Fruit fly (Drosophila melanogaster): ENCODE data around the gene CG15535.

CG15535 gene

DNA sequence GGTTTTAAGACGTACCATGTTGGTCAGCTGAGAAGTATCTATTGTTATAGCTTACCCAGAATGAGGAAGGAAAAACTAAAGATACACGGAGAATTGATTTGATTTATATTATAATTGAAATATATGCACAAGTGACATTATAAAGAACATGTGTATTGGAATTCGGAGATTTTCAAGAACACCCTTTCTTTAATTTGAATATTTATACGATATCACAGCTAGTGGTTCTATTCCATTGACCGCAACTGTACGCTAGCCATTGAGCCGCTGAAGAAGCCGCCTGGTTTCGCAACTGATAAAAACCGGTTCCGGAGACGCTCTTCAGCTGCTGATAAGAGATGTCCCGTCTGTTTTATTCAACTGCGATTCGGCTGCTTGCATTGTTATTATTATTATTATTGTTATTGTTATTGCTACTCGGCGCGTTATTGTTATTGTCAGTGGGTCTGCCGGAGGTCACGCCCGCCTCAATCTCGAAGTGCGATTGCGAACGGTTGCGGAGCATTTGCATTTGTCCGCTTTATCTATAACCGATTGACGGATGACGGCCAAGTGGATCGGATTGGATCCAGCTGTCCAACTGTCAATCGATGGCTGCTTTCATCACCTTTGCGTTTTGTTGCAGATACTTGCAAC is 38.0 kb upstream of the CG15535 start (continued):
- TF ChIP-seq cyc (GFP tag; optimal IDR thresholded peaks at IDR 0.05), result peak; percentile 6
- peak; percentile 16 for TF ChIP-seq fd59A (GFP tag; optimal IDR thresholded peaks at IDR 0.05)
- TF ChIP-seq Ets96B (tag; optimal IDR thresholded peaks at IDR 0.05), result peak; percentile 53
- peak; percentile 54; the same call in 1 of the 3 replicates for TF ChIP-seq CG8119 (GFP tag; IDR thresholded peaks at IDR 0.05)
- TF ChIP-seq Sox14 (GFP tag; optimal IDR thresholded peaks at IDR 0.05), result peak; percentile 48
- TF ChIP-seq pdm3 (GFP tag; optimal IDR thresholded peaks at IDR 0.05), result peak; percentile 58
- peak; percentile 24 for TF ChIP-seq lz (GFP tag; optimal IDR thresholded peaks at IDR 0.05)
- TF ChIP-seq CG1621 (tag; optimal IDR thresholded peaks at IDR 0.05), result peak; percentile 46
- peak; percentile 18 for TF ChIP-seq CG16779 (tag; optimal IDR thresholded peaks at IDR 0.05)
- TF ChIP-seq Sox15 (GFP tag; optimal IDR thresholded peaks at IDR 0.05), result peak; percentile 22
- peak; percentile 62 for TF ChIP-seq achi (GFP tag; optimal IDR thresholded peaks at IDR 0.05)
- TF ChIP-seq CG6808 (GFP tag; optimal IDR thresholded peaks at IDR 0.05), result peak; percentile 65
- TF ChIP-seq CG15336 (GFP tag; IDR thresholded peaks at IDR 0.05), result peak; percentile 67
- peak; percentile 71 for TF ChIP-seq CG6163 (GFP tag; IDR thresholded peaks at IDR 0.05)
- peak in 1 of 2 experiments; percentile 29 for TF ChIP-seq salr (GFP tag; optimal IDR thresholded peaks at IDR 0.05)
- TF ChIP-seq dsx (GFP tag; optimal IDR thresholded peaks at IDR 0.05; ENCODE audit: poor library complexity, severe bottlenecking), result peak; percentile 52
- peak; percentile 43 for TF ChIP-seq spab (GFP tag; optimal IDR thresholded peaks at IDR 0.05)
- TF ChIP-seq net (GFP tag; optimal IDR thresholded peaks at IDR 0.05), result peak; percentile 36
- TF ChIP-seq CG7368 (GFP tag; optimal IDR thresholded peaks at IDR 0.05), result peak; percentile 24
- TF ChIP-seq CG3919 (GFP tag; optimal IDR thresholded peaks at IDR 0.05), result peak; percentile 49
- peak; percentile 54 for TF ChIP-seq Hr4 (GFP tag; optimal IDR thresholded peaks at IDR 0.05)
- TF ChIP-seq Lpt (GFP tag; optimal IDR thresholded peaks at IDR 0.05), result peak; percentile 45

DNA sequence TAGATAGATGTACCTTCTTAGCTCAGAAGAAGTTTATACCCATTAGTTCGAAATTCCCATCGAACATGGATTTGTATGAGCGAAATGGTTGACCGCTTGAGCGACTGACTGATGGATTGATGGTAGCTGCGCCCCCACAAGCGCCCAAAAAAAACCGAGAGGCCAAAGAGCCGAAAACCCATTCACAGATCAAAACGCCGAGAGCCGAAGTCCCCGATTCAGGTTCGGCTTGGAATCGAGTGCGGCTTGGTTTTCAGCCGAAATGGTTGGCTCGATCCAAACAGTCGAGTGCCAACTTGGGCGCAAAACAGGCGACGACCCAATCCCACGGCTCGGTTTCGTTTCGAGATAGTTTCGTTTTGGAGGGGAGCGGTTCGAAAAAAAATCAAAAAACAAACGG is 36.5 kb upstream of the CG15535 start:
- TF ChIP-seq CG6854 (GFP tag; optimal IDR thresholded peaks at IDR 0.05), result peak; percentile 21
- TF ChIP-seq CG6163 (GFP tag; IDR thresholded peaks at IDR 0.05), result peak; percentile 41; the same call in 1 of the 3 replicates
- TF ChIP-seq CG31627 (GFP tag; optimal IDR thresholded peaks at IDR 0.05), result no peak
- peak; percentile 26 for TF ChIP-seq Eip78C (GFP tag)
- no peak for TF ChIP-seq lz (GFP tag; optimal IDR thresholded peaks at IDR 0.05)
- TF ChIP-seq eg (GFP tag; IDR thresholded peaks at IDR 0.05), result peak; percentile 10; the same call in 1 of the 3 replicates
- TF ChIP-seq fd85E (GFP tag; optimal IDR thresholded peaks at IDR 0.05), result no peak
- peak; percentile 50 for TF ChIP-seq svp (GFP tag)
- peak; percentile 18; the same call in 1 of the 2 replicates for TF ChIP-seq CG15336 (GFP tag; IDR thresholded peaks at IDR 0.05)
- no peak for TF ChIP-seq ss (GFP tag; optimal IDR thresholded peaks at IDR 0.05)
- TF ChIP-seq Sox14 (GFP tag; optimal IDR thresholded peaks at IDR 0.05), result no peak

DNA sequence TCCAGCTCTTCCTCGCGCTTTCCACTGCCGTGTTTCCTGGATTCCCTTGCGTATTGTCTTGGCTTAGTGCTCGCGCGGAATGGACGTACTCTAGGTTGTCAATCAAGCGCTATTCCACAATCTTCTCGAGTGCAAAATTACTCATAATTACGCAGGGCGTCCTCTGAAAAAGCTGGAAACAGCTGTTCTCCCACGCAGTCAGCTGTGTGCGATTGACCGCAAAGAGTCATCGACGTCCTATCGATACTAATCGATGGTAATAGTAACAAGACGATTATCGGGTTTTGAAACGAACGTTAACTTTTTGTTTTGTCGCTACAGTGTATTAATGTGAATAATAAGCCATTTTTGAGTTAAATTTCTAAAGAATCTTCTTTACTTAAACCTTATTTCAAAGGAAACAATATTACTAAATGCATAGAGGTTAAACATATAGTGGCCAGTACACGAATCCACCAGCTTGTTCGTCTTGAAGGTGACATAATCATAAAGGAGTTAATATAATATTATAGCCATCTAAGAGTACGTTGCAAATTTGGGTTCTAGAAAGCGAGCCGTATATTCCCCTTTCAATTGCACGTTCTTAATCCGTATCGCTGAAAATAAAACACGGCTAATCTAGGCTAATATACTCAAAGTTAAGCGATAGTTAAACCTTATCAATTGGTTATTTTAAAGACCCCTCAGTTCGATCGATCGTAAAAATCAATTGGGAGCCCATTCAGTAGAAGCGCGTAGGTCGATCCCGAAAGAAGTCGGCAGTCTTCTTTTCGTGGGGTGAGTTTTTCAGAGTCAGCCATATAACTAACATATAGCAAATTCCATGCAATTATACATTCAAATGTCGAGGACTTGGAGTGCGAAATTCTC is 35.6 kb upstream of the CG15535 start, which contains the start of the genes CG2224 and CDase:
CG2224 (minus strand) TSS at position 235 of the 870 bp plus-strand sequence.
CDase (plus strand) TSS at position 456 of the 870 bp plus-strand sequence.
- no peak for TF ChIP-seq Hr38 (GFP tag; optimal IDR thresholded peaks at IDR 0.05)
- no peak for TF ChIP-seq CG6792 (GFP tag; optimal IDR thresholded peaks at IDR 0.05)
- TF ChIP-seq Eip78C (GFP tag), result peak; percentile 8

DNA sequence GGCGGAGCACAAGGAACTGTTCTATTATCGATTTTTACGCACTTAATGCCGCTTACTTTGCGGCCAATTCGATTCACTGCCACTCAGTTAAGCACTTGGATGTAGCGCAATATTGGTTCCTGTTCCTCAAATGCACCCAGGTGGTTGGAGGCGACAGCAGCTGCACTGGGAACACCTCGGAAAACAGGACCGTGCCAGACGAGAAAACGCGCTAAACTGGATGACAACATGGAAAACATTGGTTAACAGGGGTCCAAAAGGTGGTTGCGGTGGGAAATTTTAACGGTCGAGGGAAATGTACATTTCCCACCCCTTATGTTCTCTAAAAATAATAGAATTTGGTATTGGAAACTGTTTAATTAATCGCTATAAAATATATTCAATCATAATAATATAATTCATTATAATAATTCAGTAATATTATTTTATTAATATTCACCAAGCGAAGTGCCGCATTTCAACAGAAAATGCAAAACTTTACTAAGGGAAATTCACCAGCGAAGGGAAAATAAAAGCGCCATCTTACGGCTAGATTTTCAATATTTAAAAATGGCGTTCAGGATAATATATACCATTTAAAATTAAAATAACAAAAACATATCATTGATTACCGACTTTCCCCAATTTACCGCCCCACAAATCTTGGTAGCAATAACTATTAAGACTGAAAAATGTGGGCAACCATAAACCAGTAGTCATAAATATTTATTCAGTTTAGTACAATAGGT is 32.3 kb upstream of the CG15535 start, which contains the start of gene aralar1:
aralar1 (minus strand) TSS at position 51 of the 728 bp plus-strand sequence.
- no peak for TF ChIP-seq Lpt (GFP tag; optimal IDR thresholded peaks at IDR 0.05)
- no peak for TF ChIP-seq eg (GFP tag; IDR thresholded peaks at IDR 0.05)
- TF ChIP-seq CG15336 (GFP tag; IDR thresholded peaks at IDR 0.05), result no peak
